Worm (Caenorhabditis elegans) whole organism, L2 larva: ENCODE results near the gene F49E12.10.

Experiments used
- R02D3.7 ChIP-seq: fragments of 150-350 bp; optimal IDR thresholded peaks from 2 replicates; lab custom pipeline; 2014; ENCODE audit warnings: missing biosample characterization, missing genetic modification characterization
- ama-1 ChIP-seq: fragments of 150-350 bp; optimal IDR thresholded peaks from 2 replicates; lab custom pipeline; 2018; ENCODE audit warnings: inconsistent platforms
- ceh-82 ChIP-seq: fragments of 150-350 bp; optimal IDR thresholded peaks from 2 replicates; lab custom pipeline; 2014; ENCODE audit warnings: missing biosample characterization, missing genetic modification characterization
- elt-3 ChIP-seq: sonication (generic microtip); optimal IDR thresholded peaks from 2 replicates; lab custom pipeline; 2017; ENCODE audit warnings: missing biosample characterization, missing genetic modification characterization
- lin-13 ChIP-seq: fragments of 150-350 bp; optimal IDR thresholded peaks from 2 replicates; lab custom pipeline; 2014; ENCODE audit warnings: missing biosample characterization, missing genetic modification reagents, missing genetic modification characterization
- mab-5 ChIP-seq: fragments of 150-350 bp; optimal IDR thresholded peaks from 2 replicates; lab custom pipeline; 2014; ENCODE audit warnings: missing biosample characterization, missing genetic modification characterization
- nhr-11 ChIP-seq: fragments of 150-350 bp; optimal IDR thresholded peaks from 2 replicates; lab custom pipeline; 2014; ENCODE audit warnings: missing biosample characterization, missing genetic modification characterization
- nhr-25 ChIP-seq: fragments of 150-350 bp; sonication (generic microtip); optimal IDR thresholded peaks from 3 replicates; lab custom pipeline; 2014; ENCODE audit warnings: missing biosample characterization, missing genetic modification characterization
- nhr-6 ChIP-seq: fragments of 150-350 bp; optimal IDR thresholded peaks from 2 replicates; lab custom pipeline; 2014; ENCODE audit warnings: missing biosample characterization, missing genetic modification characterization
- nhr-77 ChIP-seq: fragments of 150-350 bp; optimal IDR thresholded peaks from 2 replicates; lab custom pipeline; 2014; ENCODE audit warnings: missing biosample characterization, missing genetic modification characterization
- unc-39 ChIP-seq: fragments of 150-350 bp; optimal IDR thresholded peaks from 2 replicates; lab custom pipeline; 2014; ENCODE audit warnings: missing biosample characterization, missing genetic modification characterization
- unc-62 ChIP-seq: fragments of 150-350 bp; optimal IDR thresholded peaks from 2 replicates; lab custom pipeline; 2014; ENCODE audit warnings: missing biosample characterization, missing genetic modification reagents, missing genetic modification characterization
- ztf-11 ChIP-seq: sonication (generic microtip); optimal IDR thresholded peaks from 2 replicates; lab custom pipeline; 2017; ENCODE audit warnings: missing biosample characterization, missing genetic modification characterization

- TF ChIP-seq nhr-77 (tag; lab: Kevin White, UChicago), result no peak
- TF ChIP-seq nhr-11 (tag; lab: Kevin White, UChicago), result no peak
- no peak for TF ChIP-seq R02D3.7 (tag; lab: Kevin White, UChicago)
- TF ChIP-seq nhr-6 (tag; lab: Kevin White, UChicago), result no peak
- TF ChIP-seq unc-39 (tag; lab: Kevin White, UChicago), result no peak
- TF ChIP-seq ztf-11 (tag; lab: Kevin White, UChicago), result no peak
- no peak for TF ChIP-seq unc-62 (GFP tag; lab: Kevin White, UChicago)
- no peak for TF ChIP-seq ceh-82 (tag; lab: Kevin White, UChicago)
- TF ChIP-seq elt-3 (tag; lab: Kevin White, UChicago), result no peak
- no peak for TF ChIP-seq nhr-25
- no peak for TF ChIP-seq mab-5 (tag; lab: Kevin White, UChicago)
- TF ChIP-seq ama-1 (lab: Kevin White, UChicago), result no peak
- no peak for TF ChIP-seq lin-13 (GFP tag; lab: Kevin White, UChicago)
Observed at ce11 chrII:8399064-8399463, 8.2 kb downstream of the F49E12.10 start, which contains the start of gene dod-23.
